Worm (Caenorhabditis elegans) whole organism, mixed stage, embryonic: ENCODE results near the gene K10G4.3.

Experiments used
- M03D4.4 ChIP-seq: sonication (generic microtip); optimal IDR thresholded peaks from 2 replicates; lab custom pipeline; 2017; ENCODE audit warnings: mild to moderate bottlenecking, missing genetic modification characterization, missing compliant biosample characterization
- bed-3 ChIP-seq: fragments of 200-800 bp; sonication (Bioruptor generic); optimal IDR thresholded peaks from 3 replicates; lab custom pipeline; 2018; ENCODE audit warnings: mild to moderate bottlenecking, missing genetic modification characterization, moderate library complexity, missing compliant biosample characterization
- blmp-1 ChIP-seq: fragments of 150-350 bp; optimal IDR thresholded peaks from 2 replicates; lab custom pipeline; 2014; ENCODE audit warnings: missing biosample characterization, missing genetic modification characterization
- ceh-39 ChIP-seq: fragments of 150-350 bp; optimal IDR thresholded peaks from 2 replicates; lab custom pipeline; 2014; ENCODE audit warnings: missing biosample characterization, missing genetic modification characterization
- ceh-43 ChIP-seq: fragments of 200-800 bp; sonication (Bioruptor generic); optimal IDR thresholded peaks from 2 replicates; lab custom pipeline; 2018; ENCODE audit warnings: mild to moderate bottlenecking, missing genetic modification characterization, moderate library complexity, missing compliant biosample characterization
- ceh-83 ChIP-seq: fragments of 200-800 bp; sonication (Bioruptor generic); optimal IDR thresholded peaks from 2 replicates; lab custom pipeline; 2018; ENCODE audit warnings: mild to moderate bottlenecking, missing genetic modification characterization, missing compliant biosample characterization
- ces-1 ChIP-seq: fragments of 150-350 bp; optimal IDR thresholded peaks from 2 replicates; lab custom pipeline; 2014; ENCODE audit warnings: missing biosample characterization, missing genetic modification reagents, missing genetic modification characterization
- cnd-1 ChIP-seq: fragments of 200-800 bp; sonication (Bioruptor generic); optimal IDR thresholded peaks from 2 replicates; lab custom pipeline; 2018; ENCODE audit warnings: mild to moderate bottlenecking, missing genetic modification characterization, missing compliant biosample characterization
- drap-1 ChIP-seq: fragments of 200-800 bp; sonication (Bioruptor generic); optimal IDR thresholded peaks from 3 replicates; lab custom pipeline; 2018; ENCODE audit warnings: mild to moderate bottlenecking, missing genetic modification characterization, missing compliant biosample characterization
- elt-1 ChIP-seq: sonication (generic microtip); optimal IDR thresholded peaks from 2 replicates; lab custom pipeline; 2017; ENCODE audit warnings: missing genetic modification characterization, mild to moderate bottlenecking, missing compliant biosample characterization, antibody characterized with exemption, moderate library complexity, borderline replicate concordance; ENCODE audit not compliant: insufficient read depth
- elt-3 ChIP-seq: fragments of 150-350 bp; optimal IDR thresholded peaks from 2 replicates; lab custom pipeline; 2014; ENCODE audit warnings: missing biosample characterization, missing genetic modification characterization
- flh-1 ChIP-seq: fragments of 200-800 bp; sonication (Bioruptor generic); optimal IDR thresholded peaks from 2 replicates; lab custom pipeline; 2018; ENCODE audit warnings: mild to moderate bottlenecking, missing genetic modification characterization, moderate library complexity, missing compliant biosample characterization
- ham-2 ChIP-seq: fragments of 200-800 bp; sonication (Bioruptor generic); optimal IDR thresholded peaks from 2 replicates; lab custom pipeline; 2018; ENCODE audit warnings: mild to moderate bottlenecking, missing genetic modification characterization, missing compliant biosample characterization
- hlh-1 ChIP-seq: fragments of 150-350 bp; optimal IDR thresholded peaks from 2 replicates; lab custom pipeline; 2014; ENCODE audit warnings: missing biosample characterization, missing genetic modification reagents, missing genetic modification characterization
- lin-13 ChIP-seq: fragments of 150-350 bp; optimal IDR thresholded peaks from 2 replicates; lab custom pipeline; 2014; ENCODE audit warnings: missing biosample characterization, missing genetic modification characterization
- lin-32 ChIP-seq: fragments of 200-800 bp; sonication (Bioruptor generic); optimal IDR thresholded peaks from 2 replicates; lab custom pipeline; 2018; ENCODE audit warnings: mild to moderate bottlenecking, missing genetic modification characterization, missing compliant biosample characterization
- lsy-2 ChIP-seq: fragments of 150-350 bp; optimal IDR thresholded peaks from 2 replicates; lab custom pipeline; 2014; ENCODE audit warnings: missing biosample characterization, missing genetic modification characterization
- mab-5 ChIP-seq: fragments of 150-350 bp; optimal IDR thresholded peaks from 2 replicates; lab custom pipeline; 2014; ENCODE audit warnings: missing biosample characterization, missing genetic modification characterization
- mep-1 ChIP-seq: fragments of 150-350 bp; optimal IDR thresholded peaks from 2 replicates; lab custom pipeline; 2017; ENCODE audit warnings: missing biosample characterization, missing genetic modification reagents, missing genetic modification characterization, inconsistent platforms
- mls-2 ChIP-seq: sonication (generic microtip); optimal IDR thresholded peaks from 2 replicates; lab custom pipeline; 2016; ENCODE audit warnings: mild to moderate bottlenecking, missing genetic modification characterization, moderate library complexity, missing compliant biosample characterization
- nhr-12 ChIP-seq: fragments of 150-350 bp; optimal IDR thresholded peaks from 2 replicates; lab custom pipeline; 2014; ENCODE audit warnings: missing biosample characterization, missing genetic modification characterization
- nhr-237 ChIP-seq: fragments of 150-350 bp; optimal IDR thresholded peaks from 2 replicates; lab custom pipeline; 2014; ENCODE audit warnings: missing biosample characterization, missing genetic modification characterization
- nhr-28 ChIP-seq: fragments of 150-350 bp; optimal IDR thresholded peaks from 2 replicates; lab custom pipeline; 2014; ENCODE audit warnings: missing biosample characterization, missing genetic modification characterization
- nhr-76 ChIP-seq: sonication (generic microtip); optimal IDR thresholded peaks from 2 replicates; lab custom pipeline; 2017; ENCODE audit warnings: missing biosample characterization, missing genetic modification characterization
- pha-4 ChIP-seq: fragments of 150-350 bp; optimal IDR thresholded peaks from 2 replicates; lab custom pipeline; 2018; ENCODE audit warnings: missing biosample characterization, missing genetic modification reagents, missing genetic modification characterization
- sem-2 ChIP-seq: fragments of 200-800 bp; sonication (Bioruptor generic); optimal IDR thresholded peaks from 2 replicates; lab custom pipeline; 2018; ENCODE audit warnings: mild to moderate bottlenecking, missing genetic modification characterization, missing compliant biosample characterization
- snpc-4 ChIP-seq: fragments of 150-350 bp; optimal IDR thresholded peaks from 2 replicates; lab custom pipeline; 2014; ENCODE audit warnings: missing biosample characterization, missing genetic modification characterization
- sptf-1 ChIP-seq: sonication (generic microtip); optimal IDR thresholded peaks from 2 replicates; lab custom pipeline; 2017; ENCODE audit warnings: mild to moderate bottlenecking, missing genetic modification characterization, moderate library complexity, missing compliant biosample characterization
- tbx-8 ChIP-seq: fragments of 200-800 bp; sonication (Bioruptor generic); optimal IDR thresholded peaks from 2 replicates; lab custom pipeline; 2018; ENCODE audit warnings: mild to moderate bottlenecking, missing genetic modification characterization, moderate library complexity, missing compliant biosample characterization
- unc-120 ChIP-seq: sonication (generic microtip); optimal IDR thresholded peaks from 2 replicates; lab custom pipeline; 2017; ENCODE audit warnings: missing genetic modification characterization, missing compliant biosample characterization; ENCODE audit not compliant: poor library complexity, severe bottlenecking
- unc-39 ChIP-seq: fragments of 150-350 bp; optimal IDR thresholded peaks from 2 replicates; lab custom pipeline; 2014; ENCODE audit warnings: missing biosample characterization, missing genetic modification characterization
- unc-62 ChIP-seq: fragments of 150-350 bp; optimal IDR thresholded peaks from 2 replicates; lab custom pipeline; 2014; ENCODE audit warnings: missing biosample characterization, missing genetic modification reagents, missing genetic modification characterization
- zip-8 ChIP-seq: fragments of 150-350 bp; optimal IDR thresholded peaks from 2 replicates; lab custom pipeline; 2014; ENCODE audit warnings: missing biosample characterization, missing genetic modification characterization
- ztf-11 ChIP-seq: fragments of 150-350 bp; optimal IDR thresholded peaks from 2 replicates; lab custom pipeline; 2014; ENCODE audit warnings: missing biosample characterization, missing genetic modification characterization

Gene K10G4.3

ce11 chrV:17251364-17251961 lies 13.3 kb downstream of the K10G4.3 start, which contains the start of gene Y61B8A.6:
TSS of gene Y61B8A.6 (plus strand) at chrV:17251911.
- TF ChIP-seq nhr-76 (tag; lab: Kevin White, UChicago): no peak
- no peak for TF ChIP-seq bed-3
- TF ChIP-seq unc-39 (tag; lab: Kevin White, UChicago): no peak
- TF ChIP-seq elt-1 (tag; lab: Kevin White, UChicago): no peak
- no peak for TF ChIP-seq pha-4 (tag; lab: Kevin White, UChicago)
- TF ChIP-seq ham-2 (GFP tag; lab: Kevin White, UChicago): no peak
- no peak for TF ChIP-seq ztf-11
- no peak for TF ChIP-seq M03D4.4 (tag; lab: Kevin White, UChicago)
- no peak for TF ChIP-seq ces-1
- TF ChIP-seq lin-13 (tag; lab: Kevin White, UChicago): no peak
- no peak for TF ChIP-seq blmp-1
- TF ChIP-seq nhr-28: no peak
- TF ChIP-seq nhr-237 (tag; lab: Kevin White, UChicago): no peak
- TF ChIP-seq elt-3 (tag; lab: Kevin White, UChicago): no peak
- TF ChIP-seq ceh-83 (GFP tag; lab: Kevin White, UChicago): no peak
- no peak for TF ChIP-seq hlh-1 (tag; lab: Kevin White, UChicago)

DNA sequence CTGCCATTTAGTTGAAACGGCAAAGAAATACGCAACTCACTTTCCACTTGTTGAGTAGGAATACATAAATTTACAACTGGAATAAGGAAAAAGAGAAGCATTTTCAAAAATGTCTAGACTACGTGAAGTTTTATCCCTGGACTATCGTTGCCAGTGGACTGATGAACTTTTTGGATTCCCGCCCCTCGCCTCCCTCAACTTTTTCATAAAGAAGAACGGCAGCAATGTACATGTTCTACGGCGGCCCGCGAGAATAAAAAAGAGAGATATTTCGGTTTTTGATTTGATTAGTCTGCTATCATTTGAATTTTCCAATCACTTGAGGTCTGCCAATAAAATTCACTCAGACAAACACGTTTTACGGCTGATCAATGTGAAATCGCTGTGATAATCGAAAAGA lies 15.8 kb downstream of the K10G4.3 start, which contains the start of gene clec-243:
clec-243 (minus strand) TSS at position 101 of the 400 bp plus-strand sequence.
- no peak for TF ChIP-seq ztf-11
- no peak for TF ChIP-seq sptf-1
- no peak for TF ChIP-seq elt-3 (tag; lab: Kevin White, UChicago)
- TF ChIP-seq drap-1 (GFP tag; lab: Kevin White, UChicago): no peak
- no peak for TF ChIP-seq nhr-76 (tag; lab: Kevin White, UChicago)
- no peak for TF ChIP-seq M03D4.4 (tag; lab: Kevin White, UChicago)
- TF ChIP-seq unc-39 (tag; lab: Kevin White, UChicago): no peak
- TF ChIP-seq lin-32: no peak
- TF ChIP-seq hlh-1 (tag; lab: Kevin White, UChicago): no peak
- TF ChIP-seq blmp-1: no peak
- no peak for TF ChIP-seq lsy-2
- TF ChIP-seq, all 35 proteins: peak for 0

DNA sequence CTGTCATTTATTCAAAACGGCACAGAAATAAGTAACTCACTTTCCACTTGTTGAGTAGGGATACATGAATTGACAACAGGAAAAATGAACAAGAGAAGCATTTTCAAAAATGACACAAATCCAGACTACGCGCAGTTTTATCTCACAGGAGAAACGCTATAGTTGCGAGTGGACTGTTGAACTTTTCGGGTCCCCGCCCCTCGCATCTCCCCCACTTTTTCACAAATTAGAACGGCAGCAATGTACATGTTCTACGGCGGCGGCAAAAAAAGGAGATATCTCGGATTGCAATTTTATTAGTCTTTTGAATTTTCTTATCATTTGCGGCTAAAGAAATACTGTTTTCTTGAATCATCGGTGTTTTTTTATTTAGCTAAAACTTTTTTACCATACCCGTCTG lies 19.3 kb downstream of the K10G4.3 start, which contains the start of gene clec-242:
clec-242 (minus strand) TSS at position 101 of the 400 bp plus-strand sequence.
- TF ChIP-seq flh-1 (GFP tag; lab: Kevin White, UChicago): no peak
- no peak for TF ChIP-seq mab-5 (tag; lab: Kevin White, UChicago)
- no peak for TF ChIP-seq drap-1 (GFP tag; lab: Kevin White, UChicago)

ce11 chrV:17243016-17243415 lies 21.7 kb downstream of the K10G4.3 start:
- no peak for TF ChIP-seq ztf-11
- TF ChIP-seq ceh-39 (tag; lab: Kevin White, UChicago): no peak
- no peak for TF ChIP-seq unc-39 (tag; lab: Kevin White, UChicago)
- no peak for TF ChIP-seq nhr-76 (tag; lab: Kevin White, UChicago)
- TF ChIP-seq lin-32: no peak
- TF ChIP-seq tbx-8 (GFP tag; lab: Kevin White, UChicago): no peak
- TF ChIP-seq ceh-83 (GFP tag; lab: Kevin White, UChicago): no peak
- TF ChIP-seq cnd-1 (tag; lab: Kevin White, UChicago): no peak
- no peak for TF ChIP-seq lin-13 (tag; lab: Kevin White, UChicago)
- no peak for TF ChIP-seq nhr-28
- no peak for TF ChIP-seq mep-1 (tag; lab: Kevin White, UChicago)
- no peak for TF ChIP-seq nhr-12
- TF ChIP-seq sem-2: no peak
- no peak for TF ChIP-seq bed-3

ce11 chrV:17242552-17242951 lies 22.2 kb downstream of the K10G4.3 start, which contains the start of gene Y68A4B.3:
TSS of gene Y68A4B.3 (minus strand) at chrV:17242652.
- TF ChIP-seq cnd-1 (tag; lab: Kevin White, UChicago): no peak
- no peak for TF ChIP-seq nhr-12
- no peak for TF ChIP-seq lin-13 (tag; lab: Kevin White, UChicago)
- no peak for TF ChIP-seq nhr-76 (tag; lab: Kevin White, UChicago)
- no peak for TF ChIP-seq ztf-11

DNA sequence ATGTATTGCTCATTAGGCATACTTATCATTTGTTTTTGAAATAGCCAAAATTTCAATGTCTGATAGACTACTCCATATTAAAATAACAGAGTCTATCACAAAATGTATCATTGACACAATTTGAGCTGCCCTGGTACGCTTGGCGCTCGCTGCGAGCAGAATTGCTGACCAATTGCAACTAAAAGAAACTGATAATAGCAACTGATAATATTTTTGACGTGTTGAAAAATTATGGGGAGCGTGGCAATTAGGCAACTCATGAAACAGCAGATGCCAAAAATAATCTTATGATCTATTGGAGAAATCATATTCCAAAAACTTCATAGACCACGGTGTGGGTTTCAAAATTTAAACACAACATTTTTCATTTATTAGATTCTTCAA lies 23.5 kb downstream of the K10G4.3 start:
- TF ChIP-seq zip-8 (tag; lab: Kevin White, UChicago): no peak
- no peak for TF ChIP-seq mls-2 (tag; lab: Kevin White, UChicago)
- TF ChIP-seq ceh-83 (GFP tag; lab: Kevin White, UChicago): no peak
- TF ChIP-seq drap-1 (GFP tag; lab: Kevin White, UChicago): no peak
- TF ChIP-seq snpc-4 (tag; lab: Kevin White, UChicago): no peak
- TF ChIP-seq flh-1 (GFP tag; lab: Kevin White, UChicago): no peak
- no peak for TF ChIP-seq elt-3 (tag; lab: Kevin White, UChicago)
- no peak for TF ChIP-seq nhr-76 (tag; lab: Kevin White, UChicago)
- no peak for TF ChIP-seq unc-62 (GFP tag; lab: Kevin White, UChicago)
- no peak for TF ChIP-seq lsy-2
- TF ChIP-seq unc-120 (tag; lab: Kevin White, UChicago): no peak
- no peak for TF ChIP-seq ceh-43 (GFP tag; lab: Kevin White, UChicago)
- TF ChIP-seq M03D4.4 (tag; lab: Kevin White, UChicago): no peak
- TF ChIP-seq unc-39 (tag; lab: Kevin White, UChicago): no peak
- TF ChIP-seq, all 35 proteins: peak for 0
